Fruit fly (Drosophila melanogaster) whole organism, prepupa: Measurements from ENCODE around the gene CG17129.

Experiments
- Blimp-1 ChIP-seq: fragments of 200-800 bp; sonication (Bioruptor generic); optimal IDR thresholded peaks from 3 replicates; lab custom pipeline; 2017; ENCODE audit warnings: missing biosample characterization, missing genetic modification characterization, mild to moderate bottlenecking, moderate library complexity, missing genetic modification reagents
- CG10631 ChIP-seq: fragments of 200-800 bp; sonication (Bioruptor generic); optimal IDR thresholded peaks from 2 replicates; lab custom pipeline; 2016; ENCODE audit warnings: missing biosample characterization, missing genetic modification characterization
- CG10669 ChIP-seq: fragments of 200-800 bp; sonication (Bioruptor generic); optimal IDR thresholded peaks from 3 replicates; lab custom pipeline; 2018; ENCODE audit warnings: missing biosample characterization, mild to moderate bottlenecking, missing genetic modification characterization, moderate library complexity
- CG11294 ChIP-seq: fragments of 200-800 bp; sonication (Bioruptor generic); IDR thresholded peaks from 2 replicates; pipeline ENCODE4 v1.3.6; 2022; ENCODE audit warnings: missing biosample characterization, missing genetic modification characterization
- CG11762 ChIP-seq: fragments of 200-800 bp; sonication (Bioruptor generic); optimal IDR thresholded peaks from 3 replicates; lab custom pipeline; 2016; ENCODE audit warnings: missing biosample characterization, missing genetic modification characterization; ENCODE audit not compliant: insufficient read depth
- CG11902 ChIP-seq: fragments of 200-800 bp; sonication (Bioruptor generic); optimal IDR thresholded peaks from 3 replicates; lab custom pipeline; 2016; ENCODE audit warnings: missing biosample characterization, missing genetic modification characterization
- CG15336 ChIP-seq: fragments of 200-800 bp; sonication (Bioruptor generic); IDR thresholded peaks from 2 replicates; pipeline ENCODE4 v1.3.6; 2022; ENCODE audit warnings: missing biosample characterization, missing genetic modification characterization
- CG16779 ChIP-seq: fragments of 200-800 bp; sonication (Bioruptor generic); optimal IDR thresholded peaks from 3 replicates; lab custom pipeline; 2017; ENCODE audit warnings: missing biosample characterization, mild to moderate bottlenecking, missing genetic modification characterization
- CG3032 ChIP-seq: fragments of 200-800 bp; optimal IDR thresholded peaks from 2 replicates; lab custom pipeline; 2019; ENCODE audit warnings: missing biosample characterization, mild to moderate bottlenecking, missing genetic modification characterization, moderate library complexity
- CG32006 ChIP-seq: fragments of 200-800 bp; sonication (Bioruptor generic); optimal IDR thresholded peaks from 3 replicates; lab custom pipeline; 2017; ENCODE audit warnings: missing biosample characterization, mild to moderate bottlenecking, missing genetic modification characterization
- CG34406 ChIP-seq: fragments of 200-800 bp; sonication (Bioruptor generic); optimal IDR thresholded peaks from 3 replicates; lab custom pipeline; 2016; ENCODE audit warnings: missing biosample characterization, missing genetic modification characterization
- CG3919 ChIP-seq: fragments of 200-800 bp; sonication (Bioruptor generic); optimal IDR thresholded peaks from 3 replicates; lab custom pipeline; 2016; ENCODE audit warnings: missing biosample characterization, missing genetic modification characterization
- CG4318 ChIP-seq: fragments of 200-800 bp; sonication (Bioruptor generic); optimal IDR thresholded peaks from 3 replicates; lab custom pipeline; 2017; ENCODE audit warnings: missing biosample characterization, mild to moderate bottlenecking, missing genetic modification characterization
- CG6163 ChIP-seq: fragments of 200-800 bp; sonication (Bioruptor generic); IDR thresholded peaks from 3 replicates; pipeline ENCODE4 v1.3.6; 2022; ENCODE audit warnings: missing biosample characterization, missing genetic modification characterization
- CG6808 ChIP-seq: fragments of 200-800 bp; sonication (Bioruptor generic); optimal IDR thresholded peaks from 3 replicates; lab custom pipeline; 2017; ENCODE audit warnings: missing biosample characterization, missing genetic modification characterization, mild to moderate bottlenecking, moderate library complexity, missing genetic modification reagents
- CG6854 ChIP-seq: fragments of 200-800 bp; sonication (Bioruptor generic); optimal IDR thresholded peaks from 2 replicates; lab custom pipeline; 2017; ENCODE audit warnings: missing biosample characterization, mild to moderate bottlenecking, missing genetic modification characterization
- CG7368 ChIP-seq: fragments of 200-800 bp; sonication (Bioruptor generic); optimal IDR thresholded peaks from 3 replicates; lab custom pipeline; 2016; ENCODE audit warnings: missing biosample characterization, missing genetic modification characterization
- CG8119 ChIP-seq: fragments of 200-800 bp; sonication (Bioruptor generic); IDR thresholded peaks from 3 replicates; pipeline ENCODE4 v1.3.6; 2022; ENCODE audit warnings: missing biosample characterization, missing genetic modification characterization
- CG8319 ChIP-seq: fragments of 200-800 bp; sonication (Bioruptor generic); optimal IDR thresholded peaks from 3 replicates; lab custom pipeline; 2016; ENCODE audit warnings: missing biosample characterization, missing genetic modification characterization
- CG8632 ChIP-seq: fragments of 200-800 bp; sonication (Bioruptor generic); optimal IDR thresholded peaks from 3 replicates; lab custom pipeline; 2016; ENCODE audit warnings: missing biosample characterization, missing genetic modification characterization
- Eip75B ChIP-seq: fragments of 200-800 bp; sonication (Bioruptor generic); optimal IDR thresholded peaks from 3 replicates; lab custom pipeline; 2016; ENCODE audit warnings: missing biosample characterization, missing genetic modification characterization
- Eip78C ChIP-seq: fragments of 200-800 bp; sonication (Bioruptor generic); peaks from one replicate; lab custom pipeline; 2016; ENCODE audit warnings: missing biosample characterization, missing genetic modification characterization
- Ets96B ChIP-seq: fragments of 200-800 bp; optimal IDR thresholded peaks from 2 replicates; lab custom pipeline; 2019; ENCODE audit warnings: missing biosample characterization, mild to moderate bottlenecking, missing genetic modification characterization, moderate library complexity
- Gug ChIP-seq: fragments of 200-800 bp; sonication (Bioruptor generic); IDR thresholded peaks from 2 replicates; pipeline ENCODE4 v1.3.6; 2022; ENCODE audit warnings: missing biosample characterization, missing genetic modification characterization
- Hr38 ChIP-seq: sonication (Bioruptor generic); optimal IDR thresholded peaks from 2 replicates; lab custom pipeline; 2016; ENCODE audit warnings: missing biosample characterization, missing genetic modification characterization
- Hr39 ChIP-seq: fragments of 200-800 bp; sonication (Bioruptor generic); optimal IDR thresholded peaks from 2 replicates; lab custom pipeline; 2016; ENCODE audit warnings: missing biosample characterization, missing genetic modification characterization
- Met ChIP-seq: fragments of 200-800 bp; sonication (Bioruptor generic); optimal IDR thresholded peaks from 3 replicates; lab custom pipeline; 2016; ENCODE audit warnings: missing biosample characterization, missing genetic modification characterization
- Sox102F ChIP-seq: fragments of 200-800 bp; sonication (Bioruptor generic); optimal IDR thresholded peaks from 2 replicates; lab custom pipeline; 2016; ENCODE audit warnings: missing biosample characterization, mild to moderate bottlenecking, missing genetic modification characterization
- Sox15 ChIP-seq: fragments of 200-800 bp; sonication (Bioruptor generic); optimal IDR thresholded peaks from 3 replicates; lab custom pipeline; 2016; ENCODE audit warnings: missing biosample characterization, missing genetic modification characterization
- achi ChIP-seq: fragments of 200-800 bp; sonication (Bioruptor generic); optimal IDR thresholded peaks from 3 replicates; lab custom pipeline; 2016; ENCODE audit warnings: missing biosample characterization, missing genetic modification characterization
- acj6 ChIP-seq: fragments of 200-800 bp; sonication (Bioruptor generic); optimal IDR thresholded peaks from 3 replicates; lab custom pipeline; 2016; ENCODE audit warnings: missing biosample characterization, missing genetic modification characterization
- cyc ChIP-seq: fragments of 200-800 bp; sonication (Bioruptor generic); optimal IDR thresholded peaks from 3 replicates; lab custom pipeline; 2016; ENCODE audit warnings: missing biosample characterization, missing genetic modification characterization
- dac ChIP-seq: fragments of 200-800 bp; sonication (Bioruptor generic); optimal IDR thresholded peaks from 2 replicates; lab custom pipeline; 2017; ENCODE audit warnings: missing biosample characterization, mild to moderate bottlenecking, missing genetic modification characterization
- dsx ChIP-seq: fragments of 200-800 bp; optimal IDR thresholded peaks from 3 replicates; lab custom pipeline; 2019; ENCODE audit warnings: missing biosample characterization, mild to moderate bottlenecking, missing genetic modification characterization, moderate library complexity; ENCODE audit not compliant: poor library complexity, severe bottlenecking
- eg ChIP-seq: fragments of 200-800 bp; sonication (Bioruptor generic); IDR thresholded peaks from 3 replicates; pipeline ENCODE4 v1.3.6; 2022; ENCODE audit warnings: missing biosample characterization, missing genetic modification characterization
- esn ChIP-seq: fragments of 200-800 bp; sonication (Bioruptor generic); optimal IDR thresholded peaks from 2 replicates; lab custom pipeline; 2016; ENCODE audit warnings: missing biosample characterization, mild to moderate bottlenecking, missing genetic modification characterization, moderate library complexity
- fkh ChIP-seq: fragments of 200-800 bp; sonication (Bioruptor generic); optimal IDR thresholded peaks from 3 replicates; lab custom pipeline; 2017; ENCODE audit warnings: missing biosample characterization, mild to moderate bottlenecking, missing genetic modification characterization, moderate library complexity
- lz ChIP-seq: fragments of 200-800 bp; sonication (Bioruptor generic); optimal IDR thresholded peaks from 3 replicates; lab custom pipeline; 2016; ENCODE audit warnings: missing biosample characterization, missing genetic modification characterization
- net ChIP-seq: fragments of 200-800 bp; sonication (Bioruptor generic); optimal IDR thresholded peaks from 3 replicates; lab custom pipeline; 2016; ENCODE audit warnings: missing biosample characterization, missing genetic modification characterization
- salr ChIP-seq, 2 experiments: fragments of 200-800 bp; sonication (Bioruptor generic); optimal IDR thresholded peaks; 3 replicates each; lab custom pipeline; 2016 to 2018; ENCODE audit warnings: missing biosample characterization in 2 of 2, missing genetic modification characterization in 2 of 2, mild to moderate bottlenecking in 1 of 2
- ss ChIP-seq, 2 experiments: fragments of 200-800 bp; sonication (Bioruptor generic); optimal IDR thresholded peaks; 2 replicates in 1 of 2; 3 replicates in 1 of 2; lab custom pipeline; 2017 to 2018; ENCODE audit warnings: mild to moderate bottlenecking in 2 of 2, missing biosample characterization in 2 of 2, missing genetic modification characterization in 2 of 2, moderate library complexity in 1 of 2
- svp ChIP-seq: fragments of 200-800 bp; sonication (Bioruptor generic); peaks from one replicate; lab custom pipeline; 2016; ENCODE audit warnings: missing biosample characterization, missing genetic modification characterization
- topi ChIP-seq: fragments of 200-800 bp; sonication (Bioruptor generic); optimal IDR thresholded peaks from 3 replicates; lab custom pipeline; 2016; ENCODE audit warnings: missing biosample characterization, missing genetic modification characterization
- vri ChIP-seq: fragments of 200-800 bp; sonication (Bioruptor generic); optimal IDR thresholded peaks from 3 replicates; lab custom pipeline; 2016; ENCODE audit warnings: missing biosample characterization, mild to moderate bottlenecking, missing genetic modification characterization

The CG17129 gene

dm6 chr3L:727190-727589, 47.1 kb upstream of the CG17129 start (continued):
- TF ChIP-seq Sox15 (GFP tag; lab: Kevin White, UChicago) (no peak), salr (GFP tag; optimal IDR thresholded peaks at IDR 0.05; lab: Kevin White, UChicago) (no peak), Blimp-1 (GFP tag; lab: Kevin White, UChicago) (peak; percentile 44), Hr39 (GFP tag; lab: Kevin White, UChicago) (peak; percentile 61), CG10631 (GFP tag; lab: Kevin White, UChicago) (peak; percentile 20), topi (peak; percentile 54), acj6 (GFP tag; lab: Kevin White, UChicago) (peak; percentile 42), CG16779 (tag; lab: Kevin White, UChicago) (no peak), Ets96B (no peak), eg (GFP tag; lab: Robert Waterston, UW) (no peak), Hr38 (no peak), dsx (no peak), Sox102F (GFP tag; lab: Kevin White, UChicago) (peak; percentile 59), CG15336 (GFP tag; lab: Robert Waterston, UW) (no peak), Met (GFP tag; lab: Kevin White, UChicago) (peak; percentile 60), CG11902 (GFP tag; lab: Kevin White, UChicago) (peak; percentile 9), ss (GFP tag; optimal IDR thresholded peaks at IDR 0.05; lab: Kevin White, UChicago) (no peak)

- no peak for TF ChIP-seq CG16779 (tag; lab: Kevin White, UChicago)
- TF ChIP-seq CG8632 (GFP tag; lab: Kevin White, UChicago): no peak
- TF ChIP-seq fkh (GFP tag; lab: Kevin White, UChicago): no peak
- no peak for TF ChIP-seq dac (GFP tag; lab: Kevin White, UChicago)
- no peak for TF ChIP-seq eg (GFP tag; lab: Robert Waterston, UW)
- TF ChIP-seq, all 60 proteins: peak for 0
Observed at dm6 chr3L:726486-727180, 46.5 kb upstream of the CG17129 start.

dm6 chr3L:725527-726191, 45.5 kb upstream of the CG17129 start:
- peak; percentile 83 for TF ChIP-seq CG3919 (GFP tag; lab: Kevin White, UChicago)
- no peak for TF ChIP-seq CG4318 (GFP tag; lab: Kevin White, UChicago)
- TF ChIP-seq CG15336 (GFP tag; lab: Robert Waterston, UW): no peak
- TF ChIP-seq net (GFP tag; lab: Kevin White, UChicago): peak; percentile 44
- TF ChIP-seq CG8632 (GFP tag; lab: Kevin White, UChicago): peak; percentile 64
- TF ChIP-seq topi: peak; percentile 91
- peak; percentile 73 for TF ChIP-seq CG10669 (GFP tag; lab: Kevin White, UChicago)
- 0 out of 3 replicates have a peak, but pooled peaks have one; percentile 21 for TF ChIP-seq CG8119 (GFP tag; lab: Robert Waterston, UW)
- TF ChIP-seq CG8319 (GFP tag; lab: Kevin White, UChicago): peak; percentile 61
- peak; percentile 32 for TF ChIP-seq CG11762 (GFP tag; lab: Kevin White, UChicago)
- TF ChIP-seq fkh (GFP tag; lab: Kevin White, UChicago): no peak
- TF ChIP-seq CG10631 (GFP tag; lab: Kevin White, UChicago): peak; percentile 69
- TF ChIP-seq Eip75B (GFP tag; lab: Kevin White, UChicago): peak; percentile 61
- TF ChIP-seq achi (GFP tag; lab: Kevin White, UChicago): peak; percentile 76
- no peak for TF ChIP-seq CG16779 (tag; lab: Kevin White, UChicago)
- TF ChIP-seq CG11294: no peak
- TF ChIP-seq cyc (GFP tag; lab: Kevin White, UChicago): peak; percentile 91
- TF ChIP-seq CG6808 (GFP tag; lab: Kevin White, UChicago): peak; percentile 61
- TF ChIP-seq acj6 (GFP tag; lab: Kevin White, UChicago): peak; percentile 78
- peak; percentile 88 for TF ChIP-seq lz (GFP tag; lab: Kevin White, UChicago)
- TF ChIP-seq Hr39 (GFP tag; lab: Kevin White, UChicago): peak; percentile 92
- peak; percentile 70 for TF ChIP-seq Sox15 (GFP tag; lab: Kevin White, UChicago)
- TF ChIP-seq CG7368 (GFP tag; lab: Kevin White, UChicago): peak; percentile 68
- TF ChIP-seq Eip78C: peak; percentile 92
- TF ChIP-seq svp (GFP tag; lab: Kevin White, UChicago): peak; percentile 95
- peak; percentile 58 for TF ChIP-seq CG6854 (GFP tag; lab: Kevin White, UChicago)
- TF ChIP-seq CG6163 (GFP tag; lab: Robert Waterston, UW): peak; percentile 83
- peak; percentile 93 for TF ChIP-seq esn (GFP tag; lab: Kevin White, UChicago)
- TF ChIP-seq Gug (GFP tag; lab: Robert Waterston, UW): no peak
- TF ChIP-seq CG3032 (tag; lab: Kevin White, UChicago): peak; percentile 57
- peak; percentile 75 for TF ChIP-seq vri
- peak; percentile 71 for TF ChIP-seq CG11902 (GFP tag; lab: Kevin White, UChicago)
- peak; percentile 26 for TF ChIP-seq CG32006 (GFP tag; lab: Kevin White, UChicago)
- TF ChIP-seq CG34406: peak; percentile 79
